Fruit fly (Drosophila melanogaster) Kc167 (cell line): Measurements from ENCODE around the gene Tctp.

Source experiments
- Myc ChIP-seq: fragments of >200 bp; optimal IDR thresholded peaks from 2 replicates; lab custom pipeline; 2017; ENCODE audit warnings: missing external identifiers
- psq ChIP-seq: fragments of >200 bp; optimal IDR thresholded peaks from 2 replicates; lab custom pipeline; 2017; ENCODE audit warnings: missing external identifiers
- ttk ChIP-seq: sonication (Bioruptor generic); optimal IDR thresholded peaks from 2 replicates; lab custom pipeline; 2017; ENCODE audit warnings: missing external identifiers

DNA sequence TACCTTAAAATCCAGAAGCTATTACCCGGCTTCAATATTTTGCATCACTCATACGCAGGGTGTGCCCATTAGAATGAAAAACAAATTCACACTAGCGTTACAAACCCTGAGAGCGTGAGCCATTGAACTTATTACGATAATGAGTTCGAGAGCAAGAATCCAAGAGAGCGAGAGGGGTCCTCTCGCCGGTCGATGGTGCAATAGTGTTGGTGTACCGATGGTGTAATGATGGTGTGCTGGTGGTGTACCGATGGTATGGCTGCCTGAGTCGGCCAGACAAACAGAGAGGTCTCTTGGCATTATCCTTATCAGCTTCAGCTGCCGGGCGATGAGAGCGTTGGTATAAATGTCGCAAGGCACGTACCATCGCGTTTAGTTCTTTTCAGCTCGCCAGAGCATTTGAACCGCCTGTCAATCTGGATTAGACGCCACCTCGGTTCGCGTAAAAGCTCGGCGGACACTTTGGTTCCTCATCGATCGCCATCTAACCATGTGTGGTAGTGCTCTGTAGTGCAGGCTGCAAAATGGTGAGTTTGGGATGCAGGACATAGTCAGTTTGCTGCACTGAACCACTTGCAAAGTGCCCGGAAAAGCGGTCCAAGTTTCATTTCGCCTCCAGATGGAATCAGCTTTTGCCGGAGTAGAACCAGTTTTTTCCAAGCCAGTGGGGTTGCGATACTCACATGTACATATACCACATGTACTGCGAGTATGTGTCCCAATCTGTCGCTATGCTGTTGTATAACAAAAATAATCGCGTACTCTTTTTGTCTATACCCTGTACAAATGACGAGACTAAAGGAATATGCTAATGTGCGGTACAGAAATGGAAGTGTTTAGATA is 9.8 kb upstream of the Tctp start:
- no peak for TF ChIP-seq Myc (lab: Kevin White, UChicago)
- TF ChIP-seq psq (lab: Kevin White, UChicago) = no peak
- TF ChIP-seq ttk (lab: Kevin White, UChicago) = no peak
